Worm (Caenorhabditis elegans): ENCODE results near the gene C41H7.9.
A peak's percentile ranks its signal among the peaks of the same experiment; 100 is the strongest.

C41H7.9 gene

ce11 chrII:2987854-2988350, 24.1 kb downstream of the C41H7.9 start, which contains the start of gene lido-7 (continued):
- TF ChIP-seq F44E2.7 (GFP tag; IDR thresholded peaks at IDR 0.05), result no peak
- peak; percentile 49 for TF ChIP-seq hlh-30 (tag; optimal IDR thresholded peaks at IDR 0.05; ENCODE audit: insufficient read depth)
- no peak for TF ChIP-seq snpc-4 (tag; optimal IDR thresholded peaks at IDR 0.05)
- TF ChIP-seq saeg-2 (GFP tag; IDR thresholded peaks at IDR 0.05), result no peak
- TF ChIP-seq dmd-8 (GFP tag; IDR thresholded peaks at IDR 0.05), result no peak
- no peak for TF ChIP-seq nhr-42 (GFP tag; IDR thresholded peaks at IDR 0.05)
- no peak for TF ChIP-seq daf-8 (GFP tag; IDR thresholded peaks at IDR 0.05)
- no peak for TF ChIP-seq daf-12 (tag; optimal IDR thresholded peaks at IDR 0.05)
- TF ChIP-seq tra-1 (GFP tag; IDR thresholded peaks at IDR 0.05), result peak; percentile 55; the same call in 1 of the 2 replicates
- no peak for TF ChIP-seq jun-1 (tag; optimal IDR thresholded peaks at IDR 0.05)
- no peak for TF ChIP-seq F26F4.8 (GFP tag; conservative IDR thresholded peaks at IDR 0.05)
- TF ChIP-seq ces-1 (GFP tag; optimal IDR thresholded peaks at IDR 0.05), result no peak
- no peak for TF ChIP-seq nhr-76 (tag; optimal IDR thresholded peaks at IDR 0.05)
- TF ChIP-seq ZK337.2 (GFP tag; IDR thresholded peaks at IDR 0.05), result no peak
- TF ChIP-seq set-16 (GFP tag; IDR thresholded peaks at IDR 0.05), result peak; percentile 93
- TF ChIP-seq zip-2 (tag; optimal IDR thresholded peaks at IDR 0.05), result no peak
- no peak for TF ChIP-seq fos-1 (tag; optimal IDR thresholded peaks at IDR 0.05)
- TF ChIP-seq ceh-28 (tag; optimal IDR thresholded peaks at IDR 0.05), result no peak
- TF ChIP-seq fkh-10 (GFP tag; optimal IDR thresholded peaks at IDR 0.05), result no peak
- no peak for TF ChIP-seq zip-11 (GFP tag; IDR thresholded peaks at IDR 0.05)
- peak; percentile 52 for TF ChIP-seq rbr-2 (tag; optimal IDR thresholded peaks at IDR 0.05)
- TF ChIP-seq lin-1 (GFP tag; IDR thresholded peaks at IDR 0.05), result no peak
- peak; percentile 17 for TF ChIP-seq nhr-28 (tag; optimal IDR thresholded peaks at IDR 0.05)
- peak; percentile 48 for TF ChIP-seq mep-1 (tag; optimal IDR thresholded peaks at IDR 0.05)
- TF ChIP-seq gei-8 (GFP tag; optimal IDR thresholded peaks at IDR 0.05), result no peak
- TF ChIP-seq nhr-6 (tag; optimal IDR thresholded peaks at IDR 0.05), result no peak
- TF ChIP-seq lsy-2 (tag; optimal IDR thresholded peaks at IDR 0.05), result peak in 1 of 2 experiments; percentile 46
- peak; percentile 40 for TF ChIP-seq duxl-1 (tag; optimal IDR thresholded peaks at IDR 0.05; ENCODE audit: poor library complexity)
- TF ChIP-seq hlh-11 (tag; optimal IDR thresholded peaks at IDR 0.05), result peak; percentile 71
- no peak for TF ChIP-seq nhr-10 (tag; optimal IDR thresholded peaks at IDR 0.05)
- TF ChIP-seq lin-38 (GFP tag; IDR thresholded peaks at IDR 0.05), result peak; percentile 36; the same call in 1 of the 2 replicates
- no peak for TF ChIP-seq ama-1 (optimal IDR thresholded peaks at IDR 0.05)
- TF ChIP-seq unc-62 (GFP tag; optimal IDR thresholded peaks at IDR 0.05 in 1 of 2), result peak in 1 of 2 experiments; percentile 1
- TF ChIP-seq unc-62 (tag; optimal IDR thresholded peaks at IDR 0.05), result no peak
- no peak for TF ChIP-seq daf-16 (GFP tag; optimal IDR thresholded peaks at IDR 0.05)
- no peak for TF ChIP-seq daf-16 (tag; optimal IDR thresholded peaks at IDR 0.05)
- TF ChIP-seq hmg-1.1 (GFP tag; IDR thresholded peaks at IDR 0.05), result peak; percentile 74
- peak; percentile 62; the same call in 1 of the 2 replicates for TF ChIP-seq egl-43 (GFP tag; IDR thresholded peaks at IDR 0.05)
- no peak for TF ChIP-seq nhr-11 (tag; optimal IDR thresholded peaks at IDR 0.05)
- TF ChIP-seq F37D6.2 (tag; optimal IDR thresholded peaks at IDR 0.05), result no peak
- no peak for TF ChIP-seq aly-2 (tag; optimal IDR thresholded peaks at IDR 0.05)
- peak in 1 of 2 experiments; percentile 46 for TF ChIP-seq mdl-1 (tag; optimal IDR thresholded peaks at IDR 0.05)
- no peak for TF ChIP-seq pha-4 (GFP tag; IDR thresholded peaks at IDR 0.05)
- TF ChIP-seq pha-4 (tag; optimal IDR thresholded peaks at IDR 0.05), result no peak
- peak; percentile 8 for TF ChIP-seq dpl-1 (GFP tag; optimal IDR thresholded peaks at IDR 0.05)
- TF ChIP-seq pqm-1 (tag; optimal IDR thresholded peaks at IDR 0.05), result no peak
- TF ChIP-seq nhr-77 (tag; optimal IDR thresholded peaks at IDR 0.05), result no peak
- no peak for TF ChIP-seq tag-97 (GFP tag; IDR thresholded peaks at IDR 0.05)
- no peak for TF ChIP-seq vab-7 (GFP tag; IDR thresholded peaks at IDR 0.05)
- no peak for TF ChIP-seq attf-4 (tag; optimal IDR thresholded peaks at IDR 0.05)
- TF ChIP-seq ZK546.5 (tag; optimal IDR thresholded peaks at IDR 0.05), result no peak
- TF ChIP-seq arid-1 (GFP tag; conservative IDR thresholded peaks at IDR 0.05), result no peak
- TF ChIP-seq nhr-48 (tag; optimal IDR thresholded peaks at IDR 0.05), result peak; percentile 52
- no peak for TF ChIP-seq ztf-11 (tag; optimal IDR thresholded peaks at IDR 0.05)

Measured in whole organism, L4 larva.